Worm (Caenorhabditis elegans) whole organism, late embryonic: ENCODE results near the gene C05D12.3.

Experiments used
- ama-1 ChIP-seq: fragments of 150-350 bp; optimal IDR thresholded peaks from 2 replicates; lab custom pipeline; 2014
- che-1 ChIP-seq: sonication (generic microtip); optimal IDR thresholded peaks from 2 replicates; lab custom pipeline; 2016; ENCODE audit warnings: mild to moderate bottlenecking, missing genetic modification characterization, missing compliant biosample characterization
- dve-1 ChIP-seq: sonication (generic microtip); optimal IDR thresholded peaks from 2 replicates; lab custom pipeline; 2017; ENCODE audit warnings: antibody characterized with exemption, mild to moderate bottlenecking, missing genetic modification characterization, missing compliant biosample characterization
- elt-2 ChIP-seq: sonication (generic microtip); optimal IDR thresholded peaks from 2 replicates; lab custom pipeline; 2016; ENCODE audit warnings: missing genetic modification reagents, missing genetic modification characterization, missing compliant biosample characterization
- hlh-6 ChIP-seq: sonication (generic microtip); optimal IDR thresholded peaks from 2 replicates; lab custom pipeline; 2016; ENCODE audit warnings: missing genotype, missing genetic modification characterization, missing compliant biosample characterization
- hlh-8 ChIP-seq: sonication (generic microtip); optimal IDR thresholded peaks from 2 replicates; lab custom pipeline; 2016; ENCODE audit warnings: missing genotype, missing genetic modification characterization, missing compliant biosample characterization
- lin-11 ChIP-seq: fragments of 200-800 bp; sonication (Bioruptor generic); optimal IDR thresholded peaks from 2 replicates; lab custom pipeline; 2018; ENCODE audit warnings: mild to moderate bottlenecking, missing genetic modification characterization, missing compliant biosample characterization
- ref-2 ChIP-seq: sonication (generic microtip); optimal IDR thresholded peaks from 2 replicates; lab custom pipeline; 2016; ENCODE audit warnings: missing genetic modification characterization, missing compliant biosample characterization
- sox-4 ChIP-seq: sonication (generic microtip); optimal IDR thresholded peaks from 2 replicates; lab custom pipeline; 2017; ENCODE audit warnings: mild to moderate bottlenecking, missing genetic modification characterization, inconsistent platforms, missing compliant biosample characterization

DNA sequence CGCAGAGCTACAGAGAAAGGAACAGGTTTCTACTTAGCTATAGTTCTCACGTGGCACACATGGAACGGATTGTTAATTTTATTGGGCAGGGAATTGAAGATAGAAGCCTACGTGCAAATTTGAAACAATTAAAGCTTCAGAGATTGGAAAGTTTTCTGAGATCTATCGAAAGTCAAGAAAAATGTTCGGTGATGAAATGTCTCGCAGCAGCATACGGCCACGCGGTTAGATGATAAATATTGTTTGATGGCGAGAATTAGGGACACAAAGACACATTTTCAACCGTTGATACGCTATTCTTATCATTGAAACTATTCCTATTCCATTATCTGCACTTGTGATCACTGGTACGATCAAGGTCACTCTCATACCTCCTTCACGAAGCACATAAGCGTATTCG, 47.5 kb downstream of the C05D12.3 start:
- TF ChIP-seq che-1 (tag; lab: Kevin White, UChicago) (no peak), ama-1 (lab: Kevin White, UChicago) (no peak), lin-11 (tag; lab: Kevin White, UChicago) (no peak), elt-2 (peak; percentile 75), ref-2 (tag; lab: Kevin White, UChicago) (no peak), hlh-6 (tag; lab: Kevin White, UChicago) (no peak), hlh-8 (tag; lab: Kevin White, UChicago) (no peak), dve-1 (tag; lab: Kevin White, UChicago) (no peak), sox-4 (tag; lab: Kevin White, UChicago) (no peak)
